Fruit fly (Drosophila melanogaster) whole organism, wandering third instar larva: ENCODE data around the gene CG43680.
A peak's percentile ranks its signal among the peaks of the same experiment; 100 is the strongest.

ENCODE experiments used
- Dfd ChIP-seq: fragments of >200 bp; optimal IDR thresholded peaks from 2 replicates; lab custom pipeline; 2017; ENCODE audit warnings: missing biosample characterization, missing genetic modification characterization
- Dif ChIP-seq: fragments of 200-275, 200-300 bp; sonication (Bioruptor generic); optimal IDR thresholded peaks from 2 replicates; lab custom pipeline; 2018; ENCODE audit warnings: missing biosample characterization, missing genetic modification characterization; ENCODE audit not compliant: partially characterized antibody
- GATAd ChIP-seq: sonication (Bioruptor generic); optimal IDR thresholded peaks from 2 replicates; lab custom pipeline; 2016; ENCODE audit warnings: missing biosample characterization, missing genetic modification characterization
- HLH106 ChIP-seq: fragments of 200-800 bp; optimal IDR thresholded peaks from 3 replicates; lab custom pipeline; 2019; ENCODE audit warnings: missing biosample characterization, mild to moderate bottlenecking, missing genetic modification characterization, moderate library complexity
- Hnf4 ChIP-seq: fragments of 200-800 bp; sonication (Bioruptor generic); optimal IDR thresholded peaks from 2 replicates; lab custom pipeline; 2016; ENCODE audit warnings: missing biosample characterization, mild to moderate bottlenecking, missing genetic modification characterization
- Hr78 ChIP-seq: fragments of >200 bp; optimal IDR thresholded peaks from 2 replicates; lab custom pipeline; 2017; ENCODE audit warnings: missing biosample characterization, missing genetic modification characterization
- Hr83 ChIP-seq: fragments of 200-300 bp; sonication (Bioruptor generic); optimal IDR thresholded peaks from 2 replicates; lab custom pipeline; 2016; ENCODE audit warnings: missing biosample characterization, mild to moderate bottlenecking, missing genetic modification characterization, moderate library complexity; ENCODE audit not compliant: poor library complexity, severe bottlenecking
- Jra ChIP-seq: sonication (Bioruptor generic); optimal IDR thresholded peaks from 2 replicates; lab custom pipeline; 2016; ENCODE audit warnings: missing biosample characterization, missing genetic modification characterization
- Mio ChIP-seq: sonication (Bioruptor generic); optimal IDR thresholded peaks from 2 replicates; lab custom pipeline; 2016; ENCODE audit warnings: missing biosample characterization, missing genetic modification characterization
- Myc ChIP-seq: fragments of >200 bp; optimal IDR thresholded peaks from 2 replicates; lab custom pipeline; 2017
- N ChIP-seq: fragments of >200 bp; optimal IDR thresholded peaks from 2 replicates; lab custom pipeline; 2018; ENCODE audit warnings: missing biosample characterization, missing external identifiers, missing genetic modification characterization
- OdsH ChIP-seq: fragments of 200-800 bp; sonication (Bioruptor generic); optimal IDR thresholded peaks from 2 replicates; lab custom pipeline; 2016; ENCODE audit warnings: missing biosample characterization, mild to moderate bottlenecking, missing genetic modification characterization
- Rel ChIP-seq, 2 experiments: fragments of 200-800 bp; sonication (Bioruptor generic) in 1 of 2; optimal IDR thresholded peaks; 2 replicates in 1 of 2; 3 replicates in 1 of 2; lab custom pipeline; 2016 to 2019; ENCODE audit warnings: mild to moderate bottlenecking in 2 of 2, missing biosample characterization in 2 of 2, missing genetic modification characterization in 2 of 2, moderate library complexity in 1 of 2
- brk ChIP-seq: fragments of 200-800 bp; sonication (Bioruptor generic); optimal IDR thresholded peaks from 2 replicates; lab custom pipeline; 2016; ENCODE audit warnings: missing biosample characterization, mild to moderate bottlenecking, missing genetic modification characterization
- dl ChIP-seq, 2 experiments: fragments of 175-275, 200-275 bp in 1 of 2; fragments of 200-275 bp in 1 of 2; sonication (Bioruptor generic); optimal IDR thresholded peaks; lab custom pipeline; 2018; ENCODE audit warnings: mild to moderate bottlenecking in 2 of 2, missing biosample characterization in 2 of 2, missing genetic modification characterization in 2 of 2, moderate library complexity in 2 of 2; ENCODE audit not compliant: partially characterized antibody in 2 of 2, insufficient read depth in 1 of 2
- dmrt93B ChIP-seq: fragments of 200-800 bp; sonication (Bioruptor generic); optimal IDR thresholded peaks from 2 replicates; lab custom pipeline; 2018; ENCODE audit warnings: missing biosample characterization, mild to moderate bottlenecking, missing genetic modification characterization
- ey ChIP-seq: fragments of 200-800 bp; sonication (Bioruptor generic); optimal IDR thresholded peaks from 2 replicates; lab custom pipeline; 2016; ENCODE audit warnings: missing biosample characterization, missing genetic modification characterization
- foxo ChIP-seq, 2 experiments: fragments of 200-800 bp; sonication (Bioruptor generic); optimal IDR thresholded peaks; 2 replicates in 1 of 2; 3 replicates in 1 of 2; lab custom pipeline; 2016 to 2017; ENCODE audit warnings: missing biosample characterization in 2 of 2, missing genetic modification characterization in 2 of 2
- fru ChIP-seq: fragments of 200-800 bp; sonication (Bioruptor generic); optimal IDR thresholded peaks from 3 replicates; lab custom pipeline; 2016; ENCODE audit warnings: missing biosample characterization, mild to moderate bottlenecking, missing genetic modification characterization
- h ChIP-seq: fragments of 200-800 bp; sonication (Bioruptor generic); optimal IDR thresholded peaks from 3 replicates; lab custom pipeline; 2016; ENCODE audit warnings: missing biosample characterization, mild to moderate bottlenecking, missing genetic modification characterization
- jim ChIP-seq: fragments of 175-275, 200-325 bp; sonication (Bioruptor generic); optimal IDR thresholded peaks from 2 replicates; lab custom pipeline; 2016; ENCODE audit warnings: missing biosample characterization, mild to moderate bottlenecking, missing genetic modification characterization
- lola ChIP-seq: fragments of >200 bp; optimal IDR thresholded peaks from 2 replicates; lab custom pipeline; 2017; ENCODE audit warnings: missing biosample characterization, missing genetic modification characterization
- pan ChIP-seq: fragments of >200 bp; optimal IDR thresholded peaks from 2 replicates; lab custom pipeline; 2017
- psq ChIP-seq: fragments of 200-800 bp; sonication (Bioruptor generic); optimal IDR thresholded peaks from 3 replicates; lab custom pipeline; 2017; ENCODE audit warnings: missing biosample characterization, mild to moderate bottlenecking, missing genetic modification characterization, moderate library complexity
- rgr ChIP-seq: fragments of 200-800 bp; sonication (Bioruptor generic); optimal IDR thresholded peaks from 3 replicates; lab custom pipeline; 2016; ENCODE audit warnings: missing biosample characterization, mild to moderate bottlenecking, missing genetic modification characterization
- sage ChIP-seq: fragments of 200-800 bp; sonication (Bioruptor generic); optimal IDR thresholded peaks from 2 replicates; lab custom pipeline; 2016; ENCODE audit warnings: missing biosample characterization, mild to moderate bottlenecking, missing genetic modification characterization
- sv ChIP-seq: fragments of 200-800 bp; sonication (Bioruptor generic); optimal IDR thresholded peaks from 3 replicates; lab custom pipeline; 2016; ENCODE audit warnings: missing biosample characterization, missing genetic modification characterization
- tai ChIP-seq: sonication (Bioruptor generic); optimal IDR thresholded peaks from 2 replicates; lab custom pipeline; 2016; ENCODE audit warnings: missing biosample characterization, missing genetic modification characterization
- usp ChIP-seq: fragments of >200 bp; optimal IDR thresholded peaks from 2 replicates; lab custom pipeline; 2017; ENCODE audit warnings: missing biosample characterization, missing genetic modification characterization
- woc ChIP-seq: sonication (Bioruptor generic); optimal IDR thresholded peaks from 2 replicates; lab custom pipeline; 2016; ENCODE audit warnings: missing biosample characterization, mild to moderate bottlenecking, missing genetic modification characterization

Gene CG43680

dm6 chr3L:15053251-15053650 lies at the start of gene CG43680:
Gene CG43680 (minus strand): TSS chr3L:15053351.
- no peak for TF ChIP-seq Hr78 (GFP tag; lab: Kevin White, UChicago)
- TF ChIP-seq dl (GFP tag; optimal IDR thresholded peaks at IDR 0.05; lab: Kevin White, UChicago; ENCODE audit: insufficient read depth in 1 of 2, partially characterized antibody in 2 of 2): no peak
- no peak for TF ChIP-seq h (GFP tag; lab: Kevin White, UChicago)
- TF ChIP-seq sv (GFP tag; lab: Kevin White, UChicago): no peak
- no peak for TF ChIP-seq jim

- no peak for TF ChIP-seq OdsH (GFP tag; lab: Kevin White, UChicago)
- no peak for TF ChIP-seq Dif (GFP tag; lab: Kevin White, UChicago)
- TF ChIP-seq N (GFP tag; lab: Kevin White, UChicago): no peak
- no peak for TF ChIP-seq usp
- TF ChIP-seq Hnf4: no peak
- TF ChIP-seq GATAd (GFP tag; lab: Kevin White, UChicago): no peak
- TF ChIP-seq HLH106 (tag; lab: Kevin White, UChicago): peak; percentile 40
- TF ChIP-seq Mio (GFP tag; lab: Kevin White, UChicago): no peak
- peak; percentile 26 for TF ChIP-seq h (GFP tag; lab: Kevin White, UChicago)
- TF ChIP-seq foxo (GFP tag; optimal IDR thresholded peaks at IDR 0.05; lab: Kevin White, UChicago): peak in 1 of 2 experiments; percentile 4
- peak; percentile 39 for TF ChIP-seq woc (GFP tag; lab: Kevin White, UChicago)
- no peak for TF ChIP-seq Dfd
- TF ChIP-seq psq (GFP tag; lab: Kevin White, UChicago): peak; percentile 17
- TF ChIP-seq, all 38 proteins: peak for 5
These were observed 49.6 kb upstream of the CG43680 start for dm6 chr3L:15102669-15103309.

dm6 chr3L:15101639-15102413 lies 48.7 kb upstream of the CG43680 start:
- TF ChIP-seq sv (GFP tag; lab: Kevin White, UChicago): no peak
- no peak for TF ChIP-seq Myc (lab: Kevin White, UChicago)
- peak; percentile 38 for TF ChIP-seq ey (GFP tag; lab: Kevin White, UChicago)
- peak; percentile 46 for TF ChIP-seq h (GFP tag; lab: Kevin White, UChicago)
- TF ChIP-seq psq (GFP tag; lab: Kevin White, UChicago): peak; percentile 97
- TF ChIP-seq HLH106 (tag; lab: Kevin White, UChicago): peak; percentile 42
- TF ChIP-seq Dif (GFP tag; lab: Kevin White, UChicago): peak; percentile 70
- TF ChIP-seq sage (GFP tag; lab: Kevin White, UChicago): no peak
- no peak for TF ChIP-seq rgr (GFP tag; lab: Kevin White, UChicago)
- no peak for TF ChIP-seq Mio (GFP tag; lab: Kevin White, UChicago)
- peak; percentile 46 for TF ChIP-seq brk (GFP tag; lab: Kevin White, UChicago)
- TF ChIP-seq dmrt93B (GFP tag; lab: Kevin White, UChicago): peak; percentile 15
- peak; percentile 68 for TF ChIP-seq woc (GFP tag; lab: Kevin White, UChicago)
- TF ChIP-seq Rel (GFP tag; optimal IDR thresholded peaks at IDR 0.05; lab: Kevin White, UChicago): no peak
- TF ChIP-seq Rel (tag; optimal IDR thresholded peaks at IDR 0.05; lab: Kevin White, UChicago): peak; percentile 20
- TF ChIP-seq N (GFP tag; lab: Kevin White, UChicago): no peak
- peak; percentile 2 for TF ChIP-seq Jra (GFP tag; lab: Kevin White, UChicago)
- TF ChIP-seq Hr83 (GFP tag; lab: Kevin White, UChicago): peak; percentile 16
- TF ChIP-seq foxo (GFP tag; optimal IDR thresholded peaks at IDR 0.05; lab: Kevin White, UChicago): peak in 1 of 2 experiments; percentile 25
- TF ChIP-seq fru (GFP tag; lab: Kevin White, UChicago): peak; percentile 60
- TF ChIP-seq pan (lab: Kevin White, UChicago): no peak
- no peak for TF ChIP-seq dl (GFP tag; optimal IDR thresholded peaks at IDR 0.05; lab: Kevin White, UChicago; ENCODE audit: insufficient read depth in 1 of 2, partially characterized antibody in 2 of 2)

dm6 chr3L:15100983-15101382 lies 47.8 kb upstream of the CG43680 start:
- TF ChIP-seq tai (GFP tag; lab: Kevin White, UChicago) (no peak), sv (GFP tag; lab: Kevin White, UChicago) (no peak), rgr (GFP tag; lab: Kevin White, UChicago) (no peak), usp (no peak), foxo (GFP tag; optimal IDR thresholded peaks at IDR 0.05; lab: Kevin White, UChicago) (no peak), Dif (GFP tag; lab: Kevin White, UChicago) (no peak), dl (GFP tag; optimal IDR thresholded peaks at IDR 0.05; lab: Kevin White, UChicago; ENCODE audit: insufficient read depth in 1 of 2, partially characterized antibody in 2 of 2) (no peak), N (GFP tag; lab: Kevin White, UChicago) (no peak), lola (GFP tag; lab: Kevin White, UChicago) (no peak)
